Worm (Caenorhabditis elegans) whole organism, L2 larva: ENCODE results near the gene F22E5.2.

Source experiments
- R02D3.7 ChIP-seq: fragments of 150-350 bp; optimal IDR thresholded peaks from 2 replicates; lab custom pipeline; 2014; ENCODE audit warnings: missing biosample characterization, missing genetic modification characterization
- fos-1 ChIP-seq: fragments of 150-350 bp; optimal IDR thresholded peaks from 2 replicates; lab custom pipeline; 2014; ENCODE audit warnings: missing biosample characterization, missing genetic modification characterization
- nhr-237 ChIP-seq: fragments of 150-350 bp; optimal IDR thresholded peaks from 2 replicates; lab custom pipeline; 2014; ENCODE audit warnings: missing biosample characterization, missing genetic modification characterization
- snpc-4 ChIP-seq: fragments of 150-350 bp; optimal IDR thresholded peaks from 2 replicates; lab custom pipeline; 2014; ENCODE audit warnings: missing biosample characterization, missing genetic modification characterization
- unc-39 ChIP-seq: fragments of 150-350 bp; optimal IDR thresholded peaks from 2 replicates; lab custom pipeline; 2014; ENCODE audit warnings: missing biosample characterization, missing genetic modification characterization
- ztf-4 ChIP-seq: fragments of 150-350 bp; optimal IDR thresholded peaks from 2 replicates; lab custom pipeline; 2014; ENCODE audit warnings: missing biosample characterization, missing genetic modification characterization

ce11 chrII:2640982-2641381, 24.2 kb upstream of the F22E5.2 start, which contains the start of gene F22E5.23:
- no peak for TF ChIP-seq unc-39
- TF ChIP-seq nhr-237: no peak
- no peak for TF ChIP-seq R02D3.7 (tag; lab: Kevin White, UChicago)
- no peak for TF ChIP-seq snpc-4 (tag; lab: Kevin White, UChicago)
- TF ChIP-seq fos-1 (tag; lab: Kevin White, UChicago): no peak
- no peak for TF ChIP-seq ztf-4
